Worm (Caenorhabditis elegans): ENCODE data around the gene Y9C2UA.1.
A peak's percentile ranks its signal among the peaks of the same experiment; 100 is the strongest.

Gene Y9C2UA.1

DNA sequence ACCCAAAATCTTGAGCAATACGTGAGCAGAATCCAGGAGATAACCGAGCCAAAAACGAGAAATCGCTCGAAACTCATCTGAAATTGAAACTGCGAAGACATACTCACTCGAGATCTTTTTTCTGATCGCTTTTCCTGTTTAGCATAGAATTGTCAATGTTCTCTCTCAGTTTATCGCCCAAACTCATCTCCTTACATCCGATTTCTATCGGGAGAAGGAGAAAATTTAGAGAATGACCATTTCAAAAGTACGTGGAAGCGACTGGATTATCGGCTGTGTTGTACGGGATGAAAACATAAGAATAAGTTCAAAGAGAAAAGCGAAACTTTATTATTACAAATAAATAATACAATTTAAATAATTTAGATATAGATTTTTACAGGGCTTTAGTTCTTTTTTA is 33.4 kb downstream of the Y9C2UA.1 start, which contains the start of gene T23G7.2:
T23G7.2 (minus strand) TSS at position 101 of the 400 bp plus-strand sequence.
- TF ChIP-seq unc-62 (GFP tag; optimal IDR thresholded peaks at IDR 0.05 in 1 of 2) (peak in 1 of 2 experiments; percentile 27), unc-62 (tag; optimal IDR thresholded peaks at IDR 0.05) (no peak), Y48G9A.11 (GFP tag; IDR thresholded peaks at IDR 0.05) (no peak), ceh-28 (tag; optimal IDR thresholded peaks at IDR 0.05) (no peak)

DNA sequence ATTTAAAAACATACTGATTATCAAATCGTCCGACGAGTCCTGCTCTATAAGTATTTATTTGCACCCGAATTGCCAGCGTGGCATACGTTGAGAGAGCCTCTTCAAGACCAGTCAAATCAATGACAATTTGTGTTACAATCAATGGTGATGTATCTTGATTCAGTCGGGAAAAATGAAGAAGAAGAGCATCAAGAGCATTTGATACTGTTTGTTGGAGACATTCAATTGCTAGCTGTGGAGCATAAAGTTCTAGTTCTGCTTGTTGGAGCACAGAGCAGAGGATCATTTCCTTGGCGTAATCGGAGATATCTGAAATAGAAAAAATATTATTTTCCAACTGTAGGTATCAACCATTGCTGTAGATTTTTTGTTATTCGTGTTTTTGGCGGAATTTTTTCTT is 34.0 kb downstream of the Y9C2UA.1 start:
- TF ChIP-seq R02D3.7 (tag; optimal IDR thresholded peaks at IDR 0.05) (no peak), unc-62 (GFP tag; optimal IDR thresholded peaks at IDR 0.05 in 1 of 2) (peak in 1 of 2 experiments; percentile 94), unc-62 (tag; optimal IDR thresholded peaks at IDR 0.05) (no peak)

ce11 chrII:9176523-9176922 is 37.1 kb downstream of the Y9C2UA.1 start:
- TF ChIP-seq unc-62 (GFP tag; optimal IDR thresholded peaks at IDR 0.05 in 1 of 2) (peak in 1 of 2 experiments; percentile 88), unc-62 (tag; optimal IDR thresholded peaks at IDR 0.05) (no peak), ceh-32 (tag; optimal IDR thresholded peaks at IDR 0.05; ENCODE audit: poor library complexity) (no peak)

ce11 chrII:9177080-9177479 is 37.6 kb downstream of the Y9C2UA.1 start, which contains the start of the genes sec-5 and pir-1:
Gene sec-5 (minus strand): TSS chrII:9177152.
Gene pir-1 (plus strand): TSS chrII:9177300.
- TF ChIP-seq skn-1 (tag; optimal IDR thresholded peaks at IDR 0.05) = no peak
- no peak for TF ChIP-seq hif-1 (tag; optimal IDR thresholded peaks at IDR 0.05)
- peak; percentile 91 for TF ChIP-seq Y48G9A.11 (GFP tag; IDR thresholded peaks at IDR 0.05)
- TF ChIP-seq T26A8.4 (GFP tag; IDR thresholded peaks at IDR 0.05) = no peak
- TF ChIP-seq ztf-11 (tag; optimal IDR thresholded peaks at IDR 0.05) = no peak
- TF ChIP-seq ceh-32 (tag; optimal IDR thresholded peaks at IDR 0.05; ENCODE audit: poor library complexity) = no peak
- no peak for TF ChIP-seq ZK546.5 (tag; optimal IDR thresholded peaks at IDR 0.05)
- TF ChIP-seq dve-1 (tag; optimal IDR thresholded peaks at IDR 0.05; ENCODE audit: insufficient read depth) = peak; percentile 15
- no peak for TF ChIP-seq nhr-77 (tag; optimal IDR thresholded peaks at IDR 0.05)
- TF ChIP-seq lim-7 (GFP tag; IDR thresholded peaks at IDR 0.05) = no peak
- no peak for TF ChIP-seq nhr-11 (tag; optimal IDR thresholded peaks at IDR 0.05)
- TF ChIP-seq ceh-82 (tag; optimal IDR thresholded peaks at IDR 0.05) = no peak
- TF ChIP-seq lsy-2 (tag; optimal IDR thresholded peaks at IDR 0.05) = peak in 1 of 2 experiments; percentile 72
- no peak for TF ChIP-seq daf-16 (GFP tag; optimal IDR thresholded peaks at IDR 0.05)
- peak; percentile 46 for TF ChIP-seq daf-16 (tag; optimal IDR thresholded peaks at IDR 0.05)
- no peak for TF ChIP-seq Y105C5A.15 (GFP tag; IDR thresholded peaks at IDR 0.05)
- TF ChIP-seq pha-4 (GFP tag; IDR thresholded peaks at IDR 0.05) = no peak
- TF ChIP-seq pha-4 (tag; optimal IDR thresholded peaks at IDR 0.05) = no peak
- no peak for TF ChIP-seq egl-27 (tag; optimal IDR thresholded peaks at IDR 0.05)
- peak; percentile 78 for TF ChIP-seq mes-2 (tag; optimal IDR thresholded peaks at IDR 0.05; ENCODE audit: poor library complexity, severe bottlenecking)
- TF ChIP-seq ceh-28 (tag; optimal IDR thresholded peaks at IDR 0.05) = no peak
- TF ChIP-seq T20F7.1 (GFP tag; optimal IDR thresholded peaks at IDR 0.05) = peak; percentile 98
- no peak for TF ChIP-seq saeg-2 (GFP tag; IDR thresholded peaks at IDR 0.05)

DNA sequence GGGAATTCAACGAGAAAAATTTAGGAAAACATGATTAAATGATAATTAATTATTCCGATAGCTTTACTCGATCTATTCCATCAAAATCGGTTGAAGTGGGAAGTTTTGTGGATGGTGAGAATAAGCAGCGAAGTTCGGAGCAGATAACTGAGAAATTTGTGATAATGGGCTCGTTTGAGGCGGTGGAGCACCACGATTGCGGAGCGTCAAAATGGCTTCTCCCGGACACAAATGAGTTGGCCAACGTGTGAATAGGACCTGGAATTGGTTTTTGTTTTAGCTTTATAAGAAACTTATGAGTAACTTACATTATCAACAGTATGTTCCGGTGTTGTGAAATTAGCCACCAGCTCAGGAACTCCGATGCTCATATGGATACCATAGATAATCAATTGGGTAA is 39.4 kb downstream of the Y9C2UA.1 start:
- TF ChIP-seq spr-3 (GFP tag; optimal IDR thresholded peaks at IDR 0.05) = no peak
- no peak for TF ChIP-seq vab-7 (GFP tag; IDR thresholded peaks at IDR 0.05)
- TF ChIP-seq egl-43 (GFP tag; IDR thresholded peaks at IDR 0.05) = no peak
- peak in 1 of 2 experiments; percentile 78 for TF ChIP-seq unc-62 (GFP tag; optimal IDR thresholded peaks at IDR 0.05 in 1 of 2)
- no peak for TF ChIP-seq unc-62 (tag; optimal IDR thresholded peaks at IDR 0.05)
- TF ChIP-seq nhr-41 (GFP tag; IDR thresholded peaks at IDR 0.05) = no peak
- TF ChIP-seq mdt-29 (GFP tag; IDR thresholded peaks at IDR 0.05) = no peak

ce11 chrII:9181155-9181554 is 41.7 kb downstream of the Y9C2UA.1 start:
- TF ChIP-seq cey-2 (tag; optimal IDR thresholded peaks at IDR 0.05; ENCODE audit: borderline replicate concordance, insufficient read depth) (no peak), pqm-1 (tag; optimal IDR thresholded peaks at IDR 0.05) (peak; percentile 85), nhr-102 (tag; optimal IDR thresholded peaks at IDR 0.05) (no peak), dve-1 (tag; optimal IDR thresholded peaks at IDR 0.05; ENCODE audit: insufficient read depth) (peak; percentile 41), nhr-28 (tag; optimal IDR thresholded peaks at IDR 0.05) (peak; percentile 65), mes-2 (tag; optimal IDR thresholded peaks at IDR 0.05; ENCODE audit: poor library complexity, severe bottlenecking) (peak; percentile 4), hlh-11 (tag; optimal IDR thresholded peaks at IDR 0.05) (peak; percentile 26), unc-39 (tag; optimal IDR thresholded peaks at IDR 0.05) (no peak), nhr-48 (tag; optimal IDR thresholded peaks at IDR 0.05) (no peak), madf-9 (GFP tag; conservative IDR thresholded peaks at IDR 0.05) (no peak), lin-1 (GFP tag; IDR thresholded peaks at IDR 0.05) (no peak), daf-16 (GFP tag; optimal IDR thresholded peaks at IDR 0.05) (no peak), daf-16 (tag; optimal IDR thresholded peaks at IDR 0.05) (peak; percentile 48)
